Worm (Caenorhabditis elegans) whole organism, late embryonic: ENCODE measurements around the gene cyp-25A2.

Experiments
- C08G9.2 ChIP-seq: sonication (generic microtip); optimal IDR thresholded peaks from 2 replicates; lab custom pipeline; 2016; ENCODE audit warnings: mild to moderate bottlenecking, missing genetic modification characterization, moderate library complexity, missing compliant biosample characterization
- C38D4.7 ChIP-seq: fragments of 200-800 bp; sonication (Bioruptor generic); optimal IDR thresholded peaks from 2 replicates; lab custom pipeline; 2018; ENCODE audit warnings: mild to moderate bottlenecking, missing genetic modification characterization, moderate library complexity, missing compliant biosample characterization
- ahr-1 ChIP-seq: sonication (generic microtip); optimal IDR thresholded peaks from 2 replicates; lab custom pipeline; 2016; ENCODE audit warnings: missing genetic modification characterization, missing compliant biosample characterization
- ama-1 ChIP-seq: fragments of 150-350 bp; optimal IDR thresholded peaks from 2 replicates; lab custom pipeline; 2014
- ceh-18 ChIP-seq: sonication (generic microtip); optimal IDR thresholded peaks from 2 replicates; lab custom pipeline; 2016; ENCODE audit warnings: missing genetic modification characterization, missing compliant biosample characterization
- ceh-19 ChIP-seq: fragments of 200-800 bp; sonication (Bioruptor generic); optimal IDR thresholded peaks from 2 replicates; lab custom pipeline; 2018; ENCODE audit warnings: mild to moderate bottlenecking, missing genetic modification characterization, missing compliant biosample characterization
- ceh-2 ChIP-seq: sonication (generic microtip); optimal IDR thresholded peaks from 2 replicates; lab custom pipeline; 2016; ENCODE audit warnings: missing genotype, missing genetic modification characterization, missing compliant biosample characterization
- ceh-22 ChIP-seq: sonication (generic microtip); optimal IDR thresholded peaks from 2 replicates; lab custom pipeline; 2017; ENCODE audit warnings: missing biosample characterization, missing genetic modification characterization
- ceh-34 ChIP-seq: sonication (generic microtip); optimal IDR thresholded peaks from 2 replicates; lab custom pipeline; 2016; ENCODE audit warnings: mild to moderate bottlenecking, missing genetic modification characterization, missing compliant biosample characterization
- ceh-45 ChIP-seq: fragments of 200-800 bp; sonication (Bioruptor generic); IDR thresholded peaks from 2 replicates; pipeline ENCODE4 v1.3.6; 2022; ENCODE audit warnings: missing genetic modification reagents, missing genetic modification characterization, missing compliant biosample characterization
- ceh-48 ChIP-seq: sonication (generic microtip); optimal IDR thresholded peaks from 2 replicates; lab custom pipeline; 2016; ENCODE audit warnings: missing genetic modification characterization, inconsistent platforms, missing compliant biosample characterization
- ceh-6 ChIP-seq: fragments of 200-800 bp; sonication (Bioruptor generic); optimal IDR thresholded peaks from 2 replicates; lab custom pipeline; 2018; ENCODE audit warnings: mild to moderate bottlenecking, missing genetic modification characterization, missing compliant biosample characterization
- che-1 ChIP-seq: sonication (generic microtip); optimal IDR thresholded peaks from 2 replicates; lab custom pipeline; 2016; ENCODE audit warnings: mild to moderate bottlenecking, missing genetic modification characterization, missing compliant biosample characterization
- dmd-4 ChIP-seq: sonication (generic microtip); optimal IDR thresholded peaks from 2 replicates; lab custom pipeline; 2016; ENCODE audit warnings: borderline replicate concordance, missing genetic modification characterization, missing compliant biosample characterization
- dve-1 ChIP-seq: sonication (generic microtip); optimal IDR thresholded peaks from 2 replicates; lab custom pipeline; 2017; ENCODE audit warnings: antibody characterized with exemption, mild to moderate bottlenecking, missing genetic modification characterization, missing compliant biosample characterization
- elt-2 ChIP-seq: sonication (generic microtip); optimal IDR thresholded peaks from 2 replicates; lab custom pipeline; 2016; ENCODE audit warnings: missing genetic modification reagents, missing genetic modification characterization, missing compliant biosample characterization
- fax-1 ChIP-seq: sonication (generic microtip); optimal IDR thresholded peaks from 2 replicates; lab custom pipeline; 2016; ENCODE audit warnings: missing genotype, missing genetic modification characterization, missing compliant biosample characterization
- fkh-6 ChIP-seq: sonication (generic microtip); optimal IDR thresholded peaks from 2 replicates; lab custom pipeline; 2016; ENCODE audit warnings: missing genetic modification characterization, missing compliant biosample characterization
- hlh-15 ChIP-seq: sonication (generic microtip); optimal IDR thresholded peaks from 2 replicates; lab custom pipeline; 2016; ENCODE audit warnings: missing genetic modification characterization, missing compliant biosample characterization
- hlh-30 ChIP-seq: sonication (generic microtip); optimal IDR thresholded peaks from 2 replicates; lab custom pipeline; 2017; ENCODE audit warnings: antibody characterized with exemption, missing genetic modification characterization, missing compliant biosample characterization; ENCODE audit not compliant: insufficient read depth
- hlh-6 ChIP-seq: sonication (generic microtip); optimal IDR thresholded peaks from 2 replicates; lab custom pipeline; 2016; ENCODE audit warnings: missing genotype, missing genetic modification characterization, missing compliant biosample characterization
- lim-6 ChIP-seq: sonication (generic microtip); optimal IDR thresholded peaks from 2 replicates; lab custom pipeline; 2016; ENCODE audit warnings: missing genetic modification characterization, missing compliant biosample characterization
- nfya-1 ChIP-seq: sonication (generic microtip); optimal IDR thresholded peaks from 2 replicates; lab custom pipeline; 2017; ENCODE audit warnings: missing genetic modification characterization, mild to moderate bottlenecking, missing compliant biosample characterization, antibody characterized with exemption, moderate library complexity
- odd-2 ChIP-seq: sonication (generic microtip); optimal IDR thresholded peaks from 2 replicates; lab custom pipeline; 2017; ENCODE audit warnings: antibody characterized with exemption, mild to moderate bottlenecking, missing genetic modification characterization, missing compliant biosample characterization
- pag-3 ChIP-seq: sonication (generic microtip); optimal IDR thresholded peaks from 2 replicates; lab custom pipeline; 2016; ENCODE audit warnings: missing compliant biosample characterization, missing genetic modification characterization, borderline replicate concordance
- pat-9 ChIP-seq: fragments of 200-800 bp; sonication (Bioruptor generic); optimal IDR thresholded peaks from 2 replicates; lab custom pipeline; 2018; ENCODE audit warnings: mild to moderate bottlenecking, missing genetic modification characterization, moderate library complexity, missing compliant biosample characterization
- pax-1 ChIP-seq: fragments of 150-350 bp; optimal IDR thresholded peaks from 2 replicates; lab custom pipeline; 2014; ENCODE audit warnings: missing biosample characterization, missing genetic modification characterization
- pha-2 ChIP-seq: sonication (generic microtip); optimal IDR thresholded peaks from 2 replicates; lab custom pipeline; 2017; ENCODE audit warnings: mild to moderate bottlenecking, missing genetic modification characterization, missing compliant biosample characterization
- pqm-1 ChIP-seq: sonication (generic microtip); optimal IDR thresholded peaks from 2 replicates; lab custom pipeline; 2016; ENCODE audit warnings: missing genetic modification characterization, missing compliant biosample characterization
- pros-1 ChIP-seq: fragments of 150-350 bp; optimal IDR thresholded peaks from 2 replicates; lab custom pipeline; 2014; ENCODE audit warnings: missing biosample characterization, missing genetic modification reagents, missing genetic modification characterization
- ref-2 ChIP-seq: sonication (generic microtip); optimal IDR thresholded peaks from 2 replicates; lab custom pipeline; 2016; ENCODE audit warnings: missing genetic modification characterization, missing compliant biosample characterization
- rnt-1 ChIP-seq: sonication (generic microtip); optimal IDR thresholded peaks from 2 replicates; lab custom pipeline; 2016; ENCODE audit warnings: missing genetic modification characterization, missing compliant biosample characterization
- sdc-2 ChIP-seq: sonication (generic microtip); optimal IDR thresholded peaks from 2 replicates; lab custom pipeline; 2016; ENCODE audit warnings: missing genotype, missing genetic modification characterization, missing compliant biosample characterization
- sox-2 ChIP-seq: fragments of 200-800 bp; sonication (Bioruptor generic); IDR thresholded peaks from 2 replicates; pipeline ENCODE4 v1.3.6; 2022; ENCODE audit warnings: missing genetic modification reagents, missing genetic modification characterization, missing compliant biosample characterization
- sox-4 ChIP-seq: sonication (generic microtip); optimal IDR thresholded peaks from 2 replicates; lab custom pipeline; 2017; ENCODE audit warnings: mild to moderate bottlenecking, missing genetic modification characterization, inconsistent platforms, missing compliant biosample characterization
- syd-9 ChIP-seq: sonication (generic microtip); optimal IDR thresholded peaks from 2 replicates; lab custom pipeline; 2016; ENCODE audit warnings: mild to moderate bottlenecking, missing genetic modification characterization, moderate library complexity, missing compliant biosample characterization
- tbx-2 ChIP-seq: sonication (generic microtip); optimal IDR thresholded peaks from 2 replicates; lab custom pipeline; 2016; ENCODE audit warnings: missing genetic modification characterization, missing compliant biosample characterization
- tbx-7 ChIP-seq: sonication (generic microtip); optimal IDR thresholded peaks from 2 replicates; lab custom pipeline; 2016; ENCODE audit warnings: missing genotype, missing genetic modification characterization, missing compliant biosample characterization
- ttx-3 ChIP-seq: sonication (generic microtip); optimal IDR thresholded peaks from 2 replicates; lab custom pipeline; 2016; ENCODE audit warnings: missing genetic modification reagents, missing genetic modification characterization, missing compliant biosample characterization
- unc-42 ChIP-seq: sonication (generic microtip); optimal IDR thresholded peaks from 2 replicates; lab custom pipeline; 2016; ENCODE audit warnings: missing genotype, missing genetic modification characterization, missing compliant biosample characterization
- unc-55 ChIP-seq: sonication (generic microtip); optimal IDR thresholded peaks from 2 replicates; lab custom pipeline; 2017; ENCODE audit warnings: missing biosample characterization, missing genetic modification reagents, missing genetic modification characterization
- unc-86 ChIP-seq: sonication (generic microtip); optimal IDR thresholded peaks from 2 replicates; lab custom pipeline; 2016; ENCODE audit warnings: missing genetic modification characterization, missing compliant biosample characterization

The cyp-25A2 gene

DNA sequence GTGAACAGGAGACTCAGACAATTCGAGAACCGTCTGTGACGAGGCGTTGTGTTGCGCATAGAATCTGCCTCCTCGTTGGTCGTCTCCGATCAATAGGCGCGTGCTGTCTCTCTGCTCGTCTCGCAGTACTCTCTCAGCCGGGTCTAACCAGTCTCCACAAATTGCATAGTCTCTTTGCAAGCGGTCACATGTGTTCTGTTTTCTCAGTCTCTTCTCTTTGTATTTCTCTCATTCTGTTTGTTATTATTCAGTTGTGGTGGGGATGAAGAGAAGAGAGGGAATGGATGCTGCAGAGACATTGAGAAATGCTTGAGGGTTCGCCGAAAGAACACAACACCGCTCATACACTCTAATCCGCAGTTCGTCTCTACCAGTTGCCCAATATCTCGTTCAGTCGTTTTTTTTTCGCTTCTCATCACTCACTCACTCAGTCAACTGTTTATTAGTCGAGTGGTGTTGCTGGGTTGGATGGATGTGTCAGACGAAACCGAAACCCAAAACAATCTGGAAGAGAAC is 33.6 kb upstream of the cyp-25A2 start (continued):
- TF ChIP-seq C08G9.2 (tag; lab: Kevin White, UChicago) (peak; percentile 41), unc-86 (tag; lab: Kevin White, UChicago) (peak; percentile 62), ceh-19 (GFP tag; lab: Kevin White, UChicago) (no peak), pha-2 (no peak), rnt-1 (peak; percentile 96), che-1 (tag; lab: Kevin White, UChicago) (no peak), odd-2 (tag; lab: Kevin White, UChicago) (no peak), pax-1 (tag; lab: Kevin White, UChicago) (peak; percentile 78), unc-42 (peak; percentile 85), pros-1 (tag; lab: Kevin White, UChicago) (peak; percentile 95), hlh-30 (peak; percentile 100), sox-2 (GFP tag; lab: Robert Waterston, UW) (peak; percentile 38), syd-9 (tag; lab: Kevin White, UChicago) (peak; percentile 51), tbx-7 (tag; lab: Kevin White, UChicago) (peak; percentile 20), ceh-45 (no peak), ceh-22 (no peak), ceh-6 (no peak), ttx-3 (tag; lab: Kevin White, UChicago) (no peak), pqm-1 (tag; lab: Kevin White, UChicago) (peak; percentile 13), dmd-4 (tag; lab: Kevin White, UChicago) (peak; percentile 81), hlh-6 (tag; lab: Kevin White, UChicago) (no peak), pag-3 (tag; lab: Kevin White, UChicago) (no peak), elt-2 (tag; lab: Kevin White, UChicago) (no peak), tbx-2 (peak; percentile 86)

DNA sequence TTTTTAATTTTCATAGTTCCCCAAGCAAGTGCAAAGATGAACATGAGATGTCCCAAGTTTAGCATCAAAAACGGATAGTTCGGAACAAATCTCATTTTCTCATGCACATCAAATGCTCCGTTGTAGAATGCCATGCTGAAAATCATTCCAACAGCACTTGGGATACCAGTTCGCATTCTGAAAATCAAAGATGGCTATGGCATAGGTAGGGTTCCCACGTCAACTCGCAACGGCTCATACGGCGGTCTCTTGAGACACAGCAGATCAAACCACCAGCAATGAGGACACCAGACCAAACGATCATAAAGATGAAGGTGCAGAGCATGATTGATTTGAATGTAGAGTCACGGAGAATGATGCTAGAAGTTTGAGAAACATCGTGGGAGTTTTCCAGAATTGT is 31.9 kb upstream of the cyp-25A2 start:
- TF ChIP-seq odd-2 (tag; lab: Kevin White, UChicago) (no peak), ama-1 (lab: Kevin White, UChicago) (no peak), ceh-2 (tag; lab: Kevin White, UChicago) (no peak), ceh-34 (no peak), unc-55 (GFP tag; lab: Kevin White, UChicago) (no peak), syd-9 (tag; lab: Kevin White, UChicago) (no peak), ref-2 (tag; lab: Kevin White, UChicago) (no peak), hlh-30 (no peak), fkh-6 (tag; lab: Kevin White, UChicago) (no peak), fax-1 (tag; lab: Kevin White, UChicago) (no peak), ceh-48 (no peak), ahr-1 (no peak), C38D4.7 (GFP tag; lab: Kevin White, UChicago) (no peak), lim-6 (tag; lab: Kevin White, UChicago) (no peak), dmd-4 (tag; lab: Kevin White, UChicago) (no peak), sox-4 (no peak), pag-3 (tag; lab: Kevin White, UChicago) (no peak), nfya-1 (no peak), ceh-45 (no peak)
- TF ChIP-seq, all 69 proteins: peak for 0

DNA sequence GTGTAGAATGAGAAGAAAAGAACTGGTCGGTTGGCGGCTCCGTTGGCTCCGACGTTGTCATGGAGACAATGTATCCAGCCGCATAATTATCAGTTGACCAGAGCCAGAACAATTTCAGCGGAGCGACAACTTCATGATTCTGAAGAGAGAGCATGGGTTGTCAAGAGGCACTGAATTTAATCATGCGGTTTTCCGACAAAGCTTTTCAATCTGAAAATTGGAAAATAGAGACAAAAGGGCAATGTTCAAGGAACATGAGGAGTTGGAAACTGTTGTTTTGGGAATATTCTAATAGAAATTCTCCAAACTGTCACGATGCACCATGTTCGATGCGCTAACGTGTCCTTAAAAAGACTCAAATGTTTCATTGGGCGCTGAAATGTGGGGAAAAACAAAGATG is 30.6 kb upstream of the cyp-25A2 start, which contains the start of gene xbx-5:
Gene xbx-5, minus strand, starts transcription at position 56 of the 400 bp plus-strand sequence.
- TF ChIP-seq ref-2 (tag; lab: Kevin White, UChicago), result no peak
- no peak for TF ChIP-seq ceh-34
- no peak for TF ChIP-seq sdc-2 (tag; lab: Kevin White, UChicago)
- TF ChIP-seq hlh-15 (tag; lab: Kevin White, UChicago), result no peak
- no peak for TF ChIP-seq pat-9 (tag; lab: Kevin White, UChicago)
- no peak for TF ChIP-seq dve-1 (tag; lab: Kevin White, UChicago)
- TF ChIP-seq hlh-30, result no peak
- TF ChIP-seq ceh-18 (tag; lab: Kevin White, UChicago), result no peak
- no peak for TF ChIP-seq ttx-3 (tag; lab: Kevin White, UChicago)
- no peak for TF ChIP-seq C38D4.7 (GFP tag; lab: Kevin White, UChicago)
- TF ChIP-seq unc-55 (GFP tag; lab: Kevin White, UChicago), result no peak
